Worm (Caenorhabditis elegans) whole organism, mixed stage, embryonic: ENCODE measurements around the gene tsp-2.
A peak's percentile ranks its signal among the peaks of the same experiment; 100 is the strongest.

Source experiments
- M03D4.4 ChIP-seq: sonication (generic microtip); optimal IDR thresholded peaks from 2 replicates; lab custom pipeline; 2017; ENCODE audit warnings: mild to moderate bottlenecking, missing genetic modification characterization, missing compliant biosample characterization
- bed-3 ChIP-seq: fragments of 200-800 bp; sonication (Bioruptor generic); optimal IDR thresholded peaks from 3 replicates; lab custom pipeline; 2018; ENCODE audit warnings: mild to moderate bottlenecking, missing genetic modification characterization, moderate library complexity, missing compliant biosample characterization
- blmp-1 ChIP-seq: fragments of 150-350 bp; optimal IDR thresholded peaks from 2 replicates; lab custom pipeline; 2014; ENCODE audit warnings: missing biosample characterization, missing genetic modification characterization
- ceh-39 ChIP-seq: fragments of 150-350 bp; optimal IDR thresholded peaks from 2 replicates; lab custom pipeline; 2014; ENCODE audit warnings: missing biosample characterization, missing genetic modification characterization
- ceh-43 ChIP-seq: fragments of 200-800 bp; sonication (Bioruptor generic); optimal IDR thresholded peaks from 2 replicates; lab custom pipeline; 2018; ENCODE audit warnings: mild to moderate bottlenecking, missing genetic modification characterization, moderate library complexity, missing compliant biosample characterization
- ceh-83 ChIP-seq: fragments of 200-800 bp; sonication (Bioruptor generic); optimal IDR thresholded peaks from 2 replicates; lab custom pipeline; 2018; ENCODE audit warnings: mild to moderate bottlenecking, missing genetic modification characterization, missing compliant biosample characterization
- ces-1 ChIP-seq: fragments of 150-350 bp; optimal IDR thresholded peaks from 2 replicates; lab custom pipeline; 2014; ENCODE audit warnings: missing biosample characterization, missing genetic modification reagents, missing genetic modification characterization
- cnd-1 ChIP-seq: fragments of 200-800 bp; sonication (Bioruptor generic); optimal IDR thresholded peaks from 2 replicates; lab custom pipeline; 2018; ENCODE audit warnings: mild to moderate bottlenecking, missing genetic modification characterization, missing compliant biosample characterization
- drap-1 ChIP-seq: fragments of 200-800 bp; sonication (Bioruptor generic); optimal IDR thresholded peaks from 3 replicates; lab custom pipeline; 2018; ENCODE audit warnings: mild to moderate bottlenecking, missing genetic modification characterization, missing compliant biosample characterization
- elt-1 ChIP-seq: sonication (generic microtip); optimal IDR thresholded peaks from 2 replicates; lab custom pipeline; 2017; ENCODE audit warnings: missing genetic modification characterization, mild to moderate bottlenecking, missing compliant biosample characterization, antibody characterized with exemption, moderate library complexity, borderline replicate concordance; ENCODE audit not compliant: insufficient read depth
- elt-3 ChIP-seq: fragments of 150-350 bp; optimal IDR thresholded peaks from 2 replicates; lab custom pipeline; 2014; ENCODE audit warnings: missing biosample characterization, missing genetic modification characterization
- flh-1 ChIP-seq: fragments of 200-800 bp; sonication (Bioruptor generic); optimal IDR thresholded peaks from 2 replicates; lab custom pipeline; 2018; ENCODE audit warnings: mild to moderate bottlenecking, missing genetic modification characterization, moderate library complexity, missing compliant biosample characterization
- ham-2 ChIP-seq: fragments of 200-800 bp; sonication (Bioruptor generic); optimal IDR thresholded peaks from 2 replicates; lab custom pipeline; 2018; ENCODE audit warnings: mild to moderate bottlenecking, missing genetic modification characterization, missing compliant biosample characterization
- hlh-1 ChIP-seq: fragments of 150-350 bp; optimal IDR thresholded peaks from 2 replicates; lab custom pipeline; 2014; ENCODE audit warnings: missing biosample characterization, missing genetic modification reagents, missing genetic modification characterization
- lin-13 ChIP-seq: fragments of 150-350 bp; optimal IDR thresholded peaks from 2 replicates; lab custom pipeline; 2014; ENCODE audit warnings: missing biosample characterization, missing genetic modification characterization
- lsy-2 ChIP-seq: fragments of 150-350 bp; optimal IDR thresholded peaks from 2 replicates; lab custom pipeline; 2014; ENCODE audit warnings: missing biosample characterization, missing genetic modification characterization
- mab-5 ChIP-seq: fragments of 150-350 bp; optimal IDR thresholded peaks from 2 replicates; lab custom pipeline; 2014; ENCODE audit warnings: missing biosample characterization, missing genetic modification characterization
- mep-1 ChIP-seq: fragments of 150-350 bp; optimal IDR thresholded peaks from 2 replicates; lab custom pipeline; 2017; ENCODE audit warnings: missing biosample characterization, missing genetic modification reagents, missing genetic modification characterization, inconsistent platforms
- mls-2 ChIP-seq: sonication (generic microtip); optimal IDR thresholded peaks from 2 replicates; lab custom pipeline; 2016; ENCODE audit warnings: mild to moderate bottlenecking, missing genetic modification characterization, moderate library complexity, missing compliant biosample characterization
- nhr-12 ChIP-seq: fragments of 150-350 bp; optimal IDR thresholded peaks from 2 replicates; lab custom pipeline; 2014; ENCODE audit warnings: missing biosample characterization, missing genetic modification characterization
- nhr-2 ChIP-seq: fragments of 150-350 bp; optimal IDR thresholded peaks from 2 replicates; lab custom pipeline; 2014; ENCODE audit warnings: missing biosample characterization, missing genetic modification characterization
- nhr-237 ChIP-seq: fragments of 150-350 bp; optimal IDR thresholded peaks from 2 replicates; lab custom pipeline; 2014; ENCODE audit warnings: missing biosample characterization, missing genetic modification characterization
- nhr-28 ChIP-seq: fragments of 150-350 bp; optimal IDR thresholded peaks from 2 replicates; lab custom pipeline; 2014; ENCODE audit warnings: missing biosample characterization, missing genetic modification characterization
- pha-4 ChIP-seq: fragments of 150-350 bp; optimal IDR thresholded peaks from 2 replicates; lab custom pipeline; 2018; ENCODE audit warnings: missing biosample characterization, missing genetic modification reagents, missing genetic modification characterization
- sem-2 ChIP-seq: fragments of 200-800 bp; sonication (Bioruptor generic); optimal IDR thresholded peaks from 2 replicates; lab custom pipeline; 2018; ENCODE audit warnings: mild to moderate bottlenecking, missing genetic modification characterization, missing compliant biosample characterization
- snpc-4 ChIP-seq: fragments of 150-350 bp; optimal IDR thresholded peaks from 2 replicates; lab custom pipeline; 2014; ENCODE audit warnings: missing biosample characterization, missing genetic modification characterization
- sptf-1 ChIP-seq: sonication (generic microtip); optimal IDR thresholded peaks from 2 replicates; lab custom pipeline; 2017; ENCODE audit warnings: mild to moderate bottlenecking, missing genetic modification characterization, moderate library complexity, missing compliant biosample characterization
- tbx-8 ChIP-seq: fragments of 200-800 bp; sonication (Bioruptor generic); optimal IDR thresholded peaks from 2 replicates; lab custom pipeline; 2018; ENCODE audit warnings: mild to moderate bottlenecking, missing genetic modification characterization, moderate library complexity, missing compliant biosample characterization
- unc-120 ChIP-seq: sonication (generic microtip); optimal IDR thresholded peaks from 2 replicates; lab custom pipeline; 2017; ENCODE audit warnings: missing genetic modification characterization, missing compliant biosample characterization; ENCODE audit not compliant: poor library complexity, severe bottlenecking
- unc-39 ChIP-seq: fragments of 150-350 bp; optimal IDR thresholded peaks from 2 replicates; lab custom pipeline; 2014; ENCODE audit warnings: missing biosample characterization, missing genetic modification characterization
- unc-62 ChIP-seq: fragments of 150-350 bp; optimal IDR thresholded peaks from 2 replicates; lab custom pipeline; 2014; ENCODE audit warnings: missing biosample characterization, missing genetic modification reagents, missing genetic modification characterization
- zip-8 ChIP-seq: fragments of 150-350 bp; optimal IDR thresholded peaks from 2 replicates; lab custom pipeline; 2014; ENCODE audit warnings: missing biosample characterization, missing genetic modification characterization
- ztf-11 ChIP-seq: fragments of 150-350 bp; optimal IDR thresholded peaks from 2 replicates; lab custom pipeline; 2014; ENCODE audit warnings: missing biosample characterization, missing genetic modification characterization

Gene tsp-2

DNA sequence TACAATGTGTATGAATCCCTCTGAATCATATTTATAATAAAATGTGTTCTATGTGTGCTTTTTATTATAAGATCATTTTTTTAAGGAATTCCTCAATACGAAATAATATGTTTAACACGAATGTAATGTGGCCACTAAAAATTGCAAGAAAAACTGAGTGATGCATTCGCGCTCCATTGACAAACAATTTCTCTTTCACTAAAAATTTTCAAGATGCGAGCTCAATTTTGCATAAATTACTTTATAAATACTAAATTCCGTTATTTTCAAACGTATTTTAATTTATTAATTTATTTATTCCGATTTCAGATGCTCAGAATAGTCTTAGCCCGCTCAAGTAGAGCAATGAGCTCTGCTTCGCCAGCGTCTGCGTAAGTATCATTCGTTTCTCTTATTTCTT lies 28.0 kb upstream of the tsp-2 start, which contains the start of gene mrps-9:
TSS of gene mrps-9 (plus strand) at position 310 of the 400 bp plus-strand sequence.
- TF ChIP-seq elt-3 (no peak), blmp-1 (peak; percentile 0), ceh-83 (GFP tag; lab: Kevin White, UChicago) (peak; percentile 58)
- TF ChIP-seq, all 35 proteins: peak for 2

DNA sequence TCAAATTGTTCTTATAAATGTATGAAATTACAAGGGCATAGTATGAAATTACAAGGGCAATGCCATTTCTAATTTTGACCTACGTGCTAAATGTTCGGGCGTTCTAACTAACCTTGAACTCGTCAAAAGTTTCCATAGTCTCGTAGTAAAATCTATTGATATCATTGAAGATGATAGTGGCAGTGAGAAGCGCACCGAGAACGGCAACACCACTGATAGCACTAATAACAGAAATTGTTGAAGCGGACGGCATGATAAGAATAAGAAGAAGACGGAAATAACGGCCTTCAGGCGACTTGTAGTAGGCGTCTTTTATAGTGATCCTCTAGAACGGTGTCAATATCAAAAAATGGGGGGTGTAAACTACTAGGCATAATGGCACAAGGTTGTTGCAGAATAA lies 25.6 kb upstream of the tsp-2 start, which contains the start of gene col-91:
TSS of gene col-91 (minus strand) at position 288 of the 400 bp plus-strand sequence.
- no peak for TF ChIP-seq unc-39 (tag; lab: Kevin White, UChicago)
- TF ChIP-seq drap-1 (GFP tag; lab: Kevin White, UChicago) = no peak
- no peak for TF ChIP-seq elt-3
- no peak for TF ChIP-seq ham-2 (GFP tag; lab: Kevin White, UChicago)
- no peak for TF ChIP-seq sem-2
- no peak for TF ChIP-seq sptf-1
- TF ChIP-seq cnd-1 (tag; lab: Kevin White, UChicago) = no peak
- no peak for TF ChIP-seq ceh-43 (GFP tag; lab: Kevin White, UChicago)
- TF ChIP-seq flh-1 (GFP tag; lab: Kevin White, UChicago) = no peak
- TF ChIP-seq nhr-2 = no peak
- TF ChIP-seq elt-1 (tag; lab: Kevin White, UChicago) = no peak
- TF ChIP-seq nhr-237 = no peak
- no peak for TF ChIP-seq ces-1 (GFP tag; lab: Kevin White, UChicago)
- no peak for TF ChIP-seq unc-120 (tag; lab: Kevin White, UChicago)
- TF ChIP-seq lsy-2 (tag; lab: Kevin White, UChicago) = no peak
- no peak for TF ChIP-seq mep-1 (tag; lab: Kevin White, UChicago)
- no peak for TF ChIP-seq ceh-39
- no peak for TF ChIP-seq lin-13

DNA sequence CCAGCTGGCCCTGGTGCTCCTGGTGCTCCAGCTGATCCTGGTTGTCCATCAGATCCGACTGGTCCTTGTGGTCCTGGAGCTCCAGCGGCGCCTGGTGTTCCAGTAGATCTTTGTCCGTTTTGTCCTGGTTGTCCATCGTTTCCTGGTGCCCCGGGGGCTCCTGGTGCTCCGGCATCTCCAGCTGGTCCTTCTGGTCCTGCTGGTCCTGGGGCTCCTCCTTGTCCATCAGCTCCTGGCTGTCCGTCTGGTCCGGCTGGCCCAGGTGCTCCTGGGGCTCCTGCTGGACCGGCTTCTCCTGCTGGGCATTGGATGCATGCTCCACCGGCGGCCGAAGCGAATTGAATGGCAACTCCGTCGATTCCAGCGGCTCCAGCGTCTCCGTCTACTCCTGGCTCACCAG lies 24.9 kb upstream of the tsp-2 start:
- TF ChIP-seq hlh-1 (tag; lab: Kevin White, UChicago) = no peak
- no peak for TF ChIP-seq ztf-11 (tag; lab: Kevin White, UChicago)
- TF ChIP-seq ces-1 (GFP tag; lab: Kevin White, UChicago) = no peak
- no peak for TF ChIP-seq blmp-1
- TF ChIP-seq ceh-43 (GFP tag; lab: Kevin White, UChicago) = no peak
- TF ChIP-seq lin-13 = no peak

DNA sequence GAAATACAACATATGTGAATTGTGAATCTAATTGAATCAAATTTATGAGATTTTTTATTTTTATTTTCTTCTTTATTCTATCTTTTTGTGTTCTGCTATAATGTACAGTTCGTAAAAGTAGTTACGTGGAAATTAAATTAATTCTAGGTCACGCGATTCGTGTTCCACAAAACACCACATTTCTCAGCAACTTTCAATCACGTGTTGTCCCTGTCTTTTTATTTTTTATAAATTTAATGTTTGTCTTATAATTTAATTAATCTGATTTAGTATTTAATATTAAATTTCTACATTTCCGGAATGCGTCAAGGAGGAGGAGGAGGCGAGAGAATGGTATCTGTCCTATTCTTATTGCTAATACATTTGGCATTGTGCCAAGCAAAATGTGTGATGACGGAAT lies 20.3 kb upstream of the tsp-2 start, which contains the start of gene ncr-2:
TSS of gene ncr-2 (plus strand) at position 301 of the 400 bp plus-strand sequence.
- TF ChIP-seq lsy-2 (tag; lab: Kevin White, UChicago) = no peak
- no peak for TF ChIP-seq mep-1 (tag; lab: Kevin White, UChicago)
- no peak for TF ChIP-seq ceh-39
- no peak for TF ChIP-seq unc-39 (tag; lab: Kevin White, UChicago)
- no peak for TF ChIP-seq mab-5
- no peak for TF ChIP-seq flh-1 (GFP tag; lab: Kevin White, UChicago)
- no peak for TF ChIP-seq snpc-4 (tag; lab: Kevin White, UChicago)
- no peak for TF ChIP-seq sem-2
- no peak for TF ChIP-seq ham-2 (GFP tag; lab: Kevin White, UChicago)
- no peak for TF ChIP-seq elt-3

DNA sequence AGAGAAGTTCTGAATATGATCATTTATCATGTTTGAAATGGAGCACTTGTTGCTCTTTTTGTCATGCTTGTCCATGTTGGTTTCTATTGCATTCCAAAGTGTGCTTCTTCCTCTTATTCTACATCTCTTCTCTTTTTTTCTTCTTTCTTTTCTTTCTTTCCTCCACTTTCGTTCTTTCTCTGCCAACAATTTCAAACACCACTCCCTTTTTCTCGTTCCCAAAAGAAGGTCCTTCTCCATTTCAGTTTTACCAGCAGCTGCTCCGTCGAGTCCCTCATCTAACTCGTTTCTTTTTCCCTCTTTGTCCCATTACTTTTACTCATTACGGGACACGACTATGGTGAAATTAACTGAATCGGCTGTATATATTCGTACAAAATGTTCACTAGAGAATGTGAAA lies 17.2 kb upstream of the tsp-2 start, which contains the start of gene F09G8.5:
TSS of gene F09G8.5 (plus strand) at position 38 of the 400 bp plus-strand sequence.
- TF ChIP-seq hlh-1 (tag; lab: Kevin White, UChicago) (no peak), snpc-4 (tag; lab: Kevin White, UChicago) (no peak), nhr-12 (tag; lab: Kevin White, UChicago) (no peak), sptf-1 (no peak), ham-2 (GFP tag; lab: Kevin White, UChicago) (no peak), nhr-28 (no peak), flh-1 (GFP tag; lab: Kevin White, UChicago) (no peak), unc-120 (tag; lab: Kevin White, UChicago) (no peak), ceh-83 (GFP tag; lab: Kevin White, UChicago) (no peak), lin-13 (no peak), elt-1 (tag; lab: Kevin White, UChicago) (no peak), zip-8 (tag; lab: Kevin White, UChicago) (no peak), mls-2 (tag; lab: Kevin White, UChicago) (no peak)

DNA sequence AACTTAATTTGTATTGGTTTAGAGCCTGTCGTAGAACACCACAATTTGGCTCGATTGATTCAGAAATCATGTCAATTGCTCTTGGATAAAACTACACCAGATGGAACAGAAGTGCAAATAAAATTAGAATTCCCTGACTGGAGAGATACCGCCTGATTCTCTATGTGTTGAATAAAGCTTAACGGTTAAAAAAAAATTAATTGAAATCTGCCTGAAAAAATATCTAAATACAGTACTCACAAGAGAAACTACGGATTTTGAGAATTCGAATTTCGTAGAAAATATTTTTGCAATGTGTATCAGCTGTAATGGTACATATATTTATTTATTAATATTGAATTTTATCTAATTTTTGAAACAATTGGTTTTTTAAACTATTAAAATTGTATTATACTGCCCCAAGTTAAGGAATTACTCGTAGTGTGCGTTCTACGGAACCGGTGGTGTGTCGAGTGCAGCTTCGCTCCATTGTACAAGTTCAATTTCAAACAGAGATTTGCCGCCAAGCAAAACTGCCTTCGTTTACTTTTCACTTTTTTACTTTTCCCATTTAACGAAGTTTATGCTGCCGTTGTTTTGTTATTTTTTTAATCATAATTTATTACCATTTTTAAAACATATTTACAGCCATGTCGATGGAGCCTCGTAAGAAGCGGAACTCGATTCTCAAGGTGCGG lies 12.4 kb upstream of the tsp-2 start, which contains the start of gene knl-1:
TSS of gene knl-1 (plus strand) at position 626 of the 677 bp plus-strand sequence.
- TF ChIP-seq sptf-1 (no peak), nhr-2 (no peak), nhr-237 (peak; percentile 58), ceh-83 (GFP tag; lab: Kevin White, UChicago) (no peak), snpc-4 (tag; lab: Kevin White, UChicago) (no peak), unc-62 (GFP tag; lab: Kevin White, UChicago) (no peak), ceh-39 (no peak), nhr-12 (tag; lab: Kevin White, UChicago) (no peak), elt-1 (tag; lab: Kevin White, UChicago) (no peak), unc-120 (tag; lab: Kevin White, UChicago) (no peak), M03D4.4 (tag; lab: Kevin White, UChicago) (no peak), mab-5 (no peak), pha-4 (tag; lab: Kevin White, UChicago) (peak; percentile 32), zip-8 (tag; lab: Kevin White, UChicago) (no peak), bed-3 (GFP tag; lab: Kevin White, UChicago) (peak; percentile 19), hlh-1 (tag; lab: Kevin White, UChicago) (peak; percentile 12), elt-3 (no peak), ztf-11 (tag; lab: Kevin White, UChicago) (no peak), mep-1 (tag; lab: Kevin White, UChicago) (peak; percentile 68), unc-39 (tag; lab: Kevin White, UChicago) (no peak), blmp-1 (no peak), drap-1 (GFP tag; lab: Kevin White, UChicago) (peak; percentile 30), tbx-8 (no peak), nhr-28 (no peak), lin-13 (peak; percentile 83), cnd-1 (tag; lab: Kevin White, UChicago) (peak; percentile 59)
